Worm (Caenorhabditis elegans) whole organism, L4/young adult: Measurements from ENCODE around the gene Y45F10D.2.

ENCODE experiments used
- W03F9.2 ChIP-seq: fragments of 150-350 bp; optimal IDR thresholded peaks from 2 replicates; lab custom pipeline; 2014; ENCODE audit warnings: missing biosample characterization, missing genetic modification characterization
- dao-5 ChIP-seq: sonication (generic microtip); optimal IDR thresholded peaks from 2 replicates; lab custom pipeline; 2016; ENCODE audit warnings: missing genotype, missing genetic modification characterization, moderate library complexity, missing compliant biosample characterization
- him-1 ChIP-seq: sonication (generic microtip); optimal IDR thresholded peaks from 2 replicates; lab custom pipeline; 2016; ENCODE audit warnings: missing genotype, missing genetic modification reagents, missing genetic modification characterization, missing compliant biosample characterization

- TF ChIP-seq dao-5 (no peak), W03F9.2 (tag; lab: Kevin White, UChicago) (no peak), him-1 (tag; lab: Kevin White, UChicago) (no peak)
These were observed 12.2 kb upstream of the Y45F10D.2 start, which contains the start of gene icap-1 for ce11 chrIV:13786690-13787089.
